Worm (Caenorhabditis elegans) whole organism, late embryonic: Measurements from ENCODE around the gene Y69A2AR.24.

Experiments used
- F13H6.1 ChIP-seq: sonication (generic microtip); optimal IDR thresholded peaks from 2 replicates; lab custom pipeline; 2016; ENCODE audit warnings: missing genetic modification characterization, missing compliant biosample characterization
- K02D7.2 ChIP-seq: sonication (generic microtip); optimal IDR thresholded peaks from 2 replicates; lab custom pipeline; 2017; ENCODE audit warnings: mild to moderate bottlenecking, missing genetic modification characterization, missing compliant biosample characterization
- K09A11.1 ChIP-seq: sonication (generic microtip); optimal IDR thresholded peaks from 2 replicates; lab custom pipeline; 2017; ENCODE audit warnings: antibody characterized with exemption, mild to moderate bottlenecking, missing genetic modification characterization, missing compliant biosample characterization; ENCODE audit not compliant: insufficient read depth
- ahr-1 ChIP-seq: sonication (generic microtip); optimal IDR thresholded peaks from 2 replicates; lab custom pipeline; 2016; ENCODE audit warnings: missing genetic modification characterization, missing compliant biosample characterization
- ceh-14 ChIP-seq: sonication (generic microtip); optimal IDR thresholded peaks from 2 replicates; lab custom pipeline; 2016; ENCODE audit warnings: missing genotype, missing genetic modification characterization, missing compliant biosample characterization
- ceh-18 ChIP-seq: sonication (generic microtip); optimal IDR thresholded peaks from 2 replicates; lab custom pipeline; 2016; ENCODE audit warnings: missing genetic modification characterization, missing compliant biosample characterization
- ceh-19 ChIP-seq: fragments of 200-800 bp; sonication (Bioruptor generic); optimal IDR thresholded peaks from 2 replicates; lab custom pipeline; 2018; ENCODE audit warnings: mild to moderate bottlenecking, missing genetic modification characterization, missing compliant biosample characterization
- ceh-2 ChIP-seq: sonication (generic microtip); optimal IDR thresholded peaks from 2 replicates; lab custom pipeline; 2016; ENCODE audit warnings: missing genotype, missing genetic modification characterization, missing compliant biosample characterization
- ceh-24 ChIP-seq: sonication (generic microtip); optimal IDR thresholded peaks from 2 replicates; lab custom pipeline; 2016; ENCODE audit warnings: mild to moderate bottlenecking, missing genetic modification characterization, missing compliant biosample characterization
- ceh-30 ChIP-seq: fragments of 150-350 bp; optimal IDR thresholded peaks from 2 replicates; lab custom pipeline; 2014; ENCODE audit warnings: missing biosample characterization, missing genetic modification characterization
- ceh-45 ChIP-seq: fragments of 200-800 bp; sonication (Bioruptor generic); IDR thresholded peaks from 2 replicates; pipeline ENCODE4 v1.3.6; 2022; ENCODE audit warnings: missing genetic modification reagents, missing genetic modification characterization, missing compliant biosample characterization
- ceh-48 ChIP-seq: sonication (generic microtip); optimal IDR thresholded peaks from 2 replicates; lab custom pipeline; 2016; ENCODE audit warnings: missing genetic modification characterization, inconsistent platforms, missing compliant biosample characterization
- ceh-6 ChIP-seq: fragments of 200-800 bp; sonication (Bioruptor generic); optimal IDR thresholded peaks from 2 replicates; lab custom pipeline; 2018; ENCODE audit warnings: mild to moderate bottlenecking, missing genetic modification characterization, missing compliant biosample characterization
- ceh-9 ChIP-seq: sonication (generic microtip); optimal IDR thresholded peaks from 2 replicates; lab custom pipeline; 2016; ENCODE audit warnings: mild to moderate bottlenecking, missing genetic modification characterization, inconsistent platforms, missing compliant biosample characterization
- fkh-10 ChIP-seq: fragments of 150-350 bp; optimal IDR thresholded peaks from 2 replicates; lab custom pipeline; 2014; ENCODE audit warnings: missing biosample characterization, missing genetic modification reagents, missing genetic modification characterization
- gmeb-2 ChIP-seq: sonication (generic microtip); optimal IDR thresholded peaks from 2 replicates; lab custom pipeline; 2016; ENCODE audit warnings: missing genetic modification characterization, inconsistent platforms, missing compliant biosample characterization
- hlh-30 ChIP-seq: sonication (generic microtip); optimal IDR thresholded peaks from 2 replicates; lab custom pipeline; 2017; ENCODE audit warnings: antibody characterized with exemption, missing genetic modification characterization, missing compliant biosample characterization; ENCODE audit not compliant: insufficient read depth
- lin-11 ChIP-seq: fragments of 200-800 bp; sonication (Bioruptor generic); optimal IDR thresholded peaks from 2 replicates; lab custom pipeline; 2018; ENCODE audit warnings: mild to moderate bottlenecking, missing genetic modification characterization, missing compliant biosample characterization
- madf-2 ChIP-seq: sonication (generic microtip); optimal IDR thresholded peaks from 2 replicates; lab custom pipeline; 2017; ENCODE audit warnings: missing genetic modification characterization, missing compliant biosample characterization
- nfya-1 ChIP-seq: sonication (generic microtip); optimal IDR thresholded peaks from 2 replicates; lab custom pipeline; 2017; ENCODE audit warnings: missing genetic modification characterization, mild to moderate bottlenecking, missing compliant biosample characterization, antibody characterized with exemption, moderate library complexity
- nhr-11 ChIP-seq: fragments of 150-350 bp; optimal IDR thresholded peaks from 2 replicates; lab custom pipeline; 2014; ENCODE audit warnings: missing biosample characterization, missing genetic modification characterization
- nhr-232 ChIP-seq: sonication (generic microtip); optimal IDR thresholded peaks from 2 replicates; lab custom pipeline; 2016; ENCODE audit warnings: missing genetic modification characterization, missing compliant biosample characterization
- npax-4 ChIP-seq: sonication (generic microtip); optimal IDR thresholded peaks from 2 replicates; lab custom pipeline; 2016; ENCODE audit warnings: missing genetic modification characterization, missing compliant biosample characterization
- odd-2 ChIP-seq: sonication (generic microtip); optimal IDR thresholded peaks from 2 replicates; lab custom pipeline; 2017; ENCODE audit warnings: antibody characterized with exemption, mild to moderate bottlenecking, missing genetic modification characterization, missing compliant biosample characterization
- pha-2 ChIP-seq: sonication (generic microtip); optimal IDR thresholded peaks from 2 replicates; lab custom pipeline; 2017; ENCODE audit warnings: mild to moderate bottlenecking, missing genetic modification characterization, missing compliant biosample characterization
- pqm-1 ChIP-seq: sonication (generic microtip); optimal IDR thresholded peaks from 2 replicates; lab custom pipeline; 2016; ENCODE audit warnings: missing genetic modification characterization, missing compliant biosample characterization
- pros-1 ChIP-seq: fragments of 150-350 bp; optimal IDR thresholded peaks from 2 replicates; lab custom pipeline; 2014; ENCODE audit warnings: missing biosample characterization, missing genetic modification reagents, missing genetic modification characterization
- ref-2 ChIP-seq: sonication (generic microtip); optimal IDR thresholded peaks from 2 replicates; lab custom pipeline; 2016; ENCODE audit warnings: missing genetic modification characterization, missing compliant biosample characterization
- rnt-1 ChIP-seq: sonication (generic microtip); optimal IDR thresholded peaks from 2 replicates; lab custom pipeline; 2016; ENCODE audit warnings: missing genetic modification characterization, missing compliant biosample characterization
- sox-4 ChIP-seq: sonication (generic microtip); optimal IDR thresholded peaks from 2 replicates; lab custom pipeline; 2017; ENCODE audit warnings: mild to moderate bottlenecking, missing genetic modification characterization, inconsistent platforms, missing compliant biosample characterization
- tbx-7 ChIP-seq: sonication (generic microtip); optimal IDR thresholded peaks from 2 replicates; lab custom pipeline; 2016; ENCODE audit warnings: missing genotype, missing genetic modification characterization, missing compliant biosample characterization
- ttx-3 ChIP-seq: sonication (generic microtip); optimal IDR thresholded peaks from 2 replicates; lab custom pipeline; 2016; ENCODE audit warnings: missing genetic modification reagents, missing genetic modification characterization, missing compliant biosample characterization
- unc-3 ChIP-seq, 2 experiments: fragments of 200-800 bp in 1 of 2; sonication (Bioruptor generic) in 1 of 2; sonication (generic microtip) in 1 of 2; conservative IDR thresholded peaks in 1 of 2; optimal IDR thresholded peaks in 1 of 2; 2 replicates each; pipeline versions ENCODE4 v1.3.6 to Lab custom; 2016 to 2022; ENCODE audit warnings: missing compliant biosample characterization in 2 of 2, missing genetic modification characterization in 2 of 2, missing genetic modification reagents in 1 of 2
- unc-55 ChIP-seq: sonication (generic microtip); optimal IDR thresholded peaks from 2 replicates; lab custom pipeline; 2017; ENCODE audit warnings: missing biosample characterization, missing genetic modification reagents, missing genetic modification characterization
- unc-86 ChIP-seq: sonication (generic microtip); optimal IDR thresholded peaks from 2 replicates; lab custom pipeline; 2016; ENCODE audit warnings: missing genetic modification characterization, missing compliant biosample characterization
- ztf-16 ChIP-seq: sonication (generic microtip); optimal IDR thresholded peaks from 2 replicates; lab custom pipeline; 2017; ENCODE audit warnings: missing genetic modification characterization, missing compliant biosample characterization

Gene Y69A2AR.24

DNA sequence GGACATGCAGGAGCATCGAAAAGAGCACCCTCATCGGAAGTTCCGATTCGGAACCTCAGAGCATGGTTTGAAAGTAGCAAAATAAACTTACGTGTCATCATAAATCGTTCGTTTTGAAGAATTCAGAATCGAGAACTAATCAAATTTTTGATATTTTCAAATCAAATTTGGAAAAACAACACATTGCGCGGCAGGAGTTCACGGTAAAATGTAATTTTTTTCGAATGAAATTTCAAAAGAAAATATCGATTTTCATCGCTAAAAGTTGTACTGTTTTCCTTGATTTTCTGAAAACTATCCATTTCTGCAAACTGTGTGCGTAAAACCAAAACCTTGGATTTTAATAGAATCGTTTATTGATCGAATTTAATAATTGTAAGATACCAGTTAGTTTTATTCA is at the start of gene Y69A2AR.24:
TSS of gene Y69A2AR.24 (minus strand) at position 101 of the 400 bp plus-strand sequence.
- no peak for TF ChIP-seq ceh-14 (tag; lab: Kevin White, UChicago)
- TF ChIP-seq unc-86 (tag; lab: Kevin White, UChicago), result no peak
- TF ChIP-seq ceh-45 (GFP tag; lab: Robert Waterston, UW), result no peak
- TF ChIP-seq ceh-48 (tag; lab: Kevin White, UChicago), result no peak
- no peak for TF ChIP-seq unc-55 (GFP tag; lab: Kevin White, UChicago)
- no peak for TF ChIP-seq ttx-3 (tag; lab: Kevin White, UChicago)
- TF ChIP-seq ahr-1 (tag; lab: Kevin White, UChicago), result no peak

- TF ChIP-seq tbx-7 (tag; lab: Kevin White, UChicago) (no peak), ceh-6 (GFP tag; lab: Kevin White, UChicago) (no peak), K09A11.1 (tag; lab: Kevin White, UChicago) (no peak), pros-1 (no peak), ref-2 (tag; lab: Kevin White, UChicago) (no peak), ceh-19 (GFP tag; lab: Kevin White, UChicago) (no peak), rnt-1 (no peak), sox-4 (tag; lab: Kevin White, UChicago) (no peak), ceh-18 (tag; lab: Kevin White, UChicago) (no peak)
Observed at ce11 chrIV:2613011-2613503, 49.2 kb upstream of the Y69A2AR.24 start, which contains the start of gene Y69A2AR.28. Gene Y69A2AR.28 (minus strand): TSS chrIV:2613061.

DNA sequence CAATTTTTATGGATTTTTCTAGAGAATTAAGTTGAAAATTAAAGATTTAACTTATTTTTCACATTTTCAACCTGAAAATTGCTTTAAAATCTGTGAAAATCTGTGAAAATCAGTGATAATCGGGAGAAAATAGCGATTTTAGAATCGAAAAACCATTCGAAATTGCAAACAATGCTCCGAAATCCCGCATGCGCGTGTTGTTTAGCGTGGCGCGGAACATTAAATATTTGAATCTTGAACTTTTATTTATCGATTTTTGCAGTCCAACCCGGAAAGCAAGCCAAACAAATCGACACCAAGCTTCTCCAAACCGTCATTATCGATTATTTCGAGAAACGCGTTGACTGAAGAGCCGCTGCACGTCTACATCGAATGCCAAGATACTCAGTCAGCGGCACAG is 47.1 kb upstream of the Y69A2AR.24 start:
- TF ChIP-seq rnt-1, result no peak
- TF ChIP-seq ceh-48 (tag; lab: Kevin White, UChicago), result peak; percentile 19
- no peak for TF ChIP-seq ceh-2 (tag; lab: Kevin White, UChicago)

DNA sequence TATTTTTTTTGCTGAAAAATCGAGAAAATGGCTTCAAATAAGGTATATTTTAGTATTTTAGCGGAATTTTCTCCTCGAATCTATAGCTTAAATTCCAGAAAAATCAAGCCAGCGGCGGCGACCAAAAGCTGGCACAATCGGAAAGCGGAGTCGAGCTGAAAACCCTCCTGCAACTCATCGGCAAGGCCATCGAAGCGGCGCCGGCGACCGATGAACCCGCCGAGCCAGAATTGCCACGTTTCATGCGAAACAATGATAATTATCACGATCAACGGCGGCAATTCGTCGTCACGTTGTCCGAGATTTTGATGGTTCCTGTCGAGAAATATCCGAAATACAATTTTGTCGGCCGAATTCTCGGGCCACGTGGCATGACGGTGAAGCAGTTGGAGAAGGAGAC is 46.5 kb upstream of the Y69A2AR.24 start, which contains the start of gene Y69A2AR.32:
TSS of gene Y69A2AR.32 (plus strand) at position 28 of the 400 bp plus-strand sequence.
- TF ChIP-seq ztf-16 (tag; lab: Kevin White, UChicago), result no peak
- no peak for TF ChIP-seq nhr-11 (tag; lab: Kevin White, UChicago)
- no peak for TF ChIP-seq madf-2 (tag; lab: Kevin White, UChicago)
- no peak for TF ChIP-seq rnt-1
- no peak for TF ChIP-seq nhr-232 (tag; lab: Kevin White, UChicago)
- no peak for TF ChIP-seq npax-4 (tag; lab: Kevin White, UChicago)
- no peak for TF ChIP-seq unc-3 (GFP tag; conservative IDR thresholded peaks at IDR 0.05; lab: Robert Waterston, UW)
- no peak for TF ChIP-seq unc-3 (tag; optimal IDR thresholded peaks at IDR 0.05; lab: Kevin White, UChicago)
- TF ChIP-seq K09A11.1 (tag; lab: Kevin White, UChicago), result no peak
- TF ChIP-seq, all 69 proteins: peak for 0

DNA sequence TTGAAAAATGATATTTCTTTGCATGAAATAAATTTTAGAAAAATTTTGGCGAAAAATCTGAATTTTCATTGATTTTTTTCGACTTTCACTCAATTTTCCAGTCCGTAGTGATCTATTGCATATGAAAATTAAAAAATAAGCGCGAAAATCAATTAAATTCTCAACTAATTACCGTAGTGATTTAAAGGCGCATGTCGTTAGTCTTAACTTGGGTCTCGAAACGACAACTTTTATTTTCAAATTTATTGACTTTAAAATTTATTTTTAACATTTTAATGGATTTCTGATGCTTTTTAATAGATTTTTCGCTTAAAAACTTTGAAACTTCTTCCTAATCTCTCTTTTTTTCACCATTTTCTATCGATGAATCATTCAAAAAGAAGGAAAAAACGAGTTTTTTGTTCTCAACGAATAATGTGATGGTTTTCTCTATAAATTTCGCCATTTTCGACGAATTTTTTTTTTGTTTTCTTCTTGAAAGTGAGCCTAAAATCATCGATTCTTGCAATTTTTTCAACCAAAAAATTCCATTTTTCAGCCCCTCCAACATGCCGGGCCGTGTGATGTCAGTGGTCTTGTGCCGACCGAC is 43.7 kb upstream of the Y69A2AR.24 start, which contains the start of gene vamp-7:
TSS of gene vamp-7 (plus strand) at position 539 of the 589 bp plus-strand sequence.
- TF ChIP-seq nfya-1 (tag; lab: Kevin White, UChicago), result no peak
- no peak for TF ChIP-seq pqm-1 (tag; lab: Kevin White, UChicago)
- no peak for TF ChIP-seq odd-2
- no peak for TF ChIP-seq ceh-45 (GFP tag; lab: Robert Waterston, UW)
- TF ChIP-seq hlh-30, result no peak
- no peak for TF ChIP-seq ceh-18 (tag; lab: Kevin White, UChicago)
- no peak for TF ChIP-seq pha-2 (tag; lab: Kevin White, UChicago)
- no peak for TF ChIP-seq K02D7.2 (tag; lab: Kevin White, UChicago)
- TF ChIP-seq gmeb-2 (tag; lab: Kevin White, UChicago), result no peak
- no peak for TF ChIP-seq ceh-30 (tag; lab: Kevin White, UChicago)
- TF ChIP-seq ceh-9 (tag; lab: Kevin White, UChicago), result no peak
- TF ChIP-seq F13H6.1 (tag; lab: Kevin White, UChicago), result no peak
- TF ChIP-seq fkh-10, result no peak
- TF ChIP-seq tbx-7 (tag; lab: Kevin White, UChicago), result no peak
- TF ChIP-seq ceh-24 (tag; lab: Kevin White, UChicago), result no peak
- no peak for TF ChIP-seq lin-11
